Fruit fly (Drosophila melanogaster) whole organism, embryonic: Measurements from ENCODE around the gene Tusp.

ENCODE experiments used
- Abd-B ChIP-seq: fragments of 200-800 bp; sonication (Bioruptor generic); optimal IDR thresholded peaks from 2 replicates; lab custom pipeline; 2018; ENCODE audit warnings: missing biosample characterization, mild to moderate bottlenecking, missing genetic modification characterization, moderate library complexity
- Adf1 ChIP-seq: fragments of 200-800 bp; sonication (Bioruptor generic); IDR thresholded peaks from 2 replicates; pipeline ENCODE4 v1.3.6; 2022; ENCODE audit warnings: missing biosample characterization, missing genetic modification characterization
- Aef1 ChIP-seq: fragments of 200-800 bp; sonication (Bioruptor generic); IDR thresholded peaks from 3 replicates; pipeline ENCODE4 v1.3.6; 2022; ENCODE audit warnings: missing biosample characterization, missing genetic modification characterization
- BEAF-32 ChIP-seq: fragments of 200-800 bp; sonication (Bioruptor generic); optimal IDR thresholded peaks from 3 replicates; lab custom pipeline; 2017; ENCODE audit warnings: missing biosample characterization, missing genetic modification characterization, mild to moderate bottlenecking, moderate library complexity, missing genetic modification reagents
- CG10274 ChIP-seq: fragments of 200-800 bp; sonication (Bioruptor generic); optimal IDR thresholded peaks from 3 replicates; lab custom pipeline; 2017; ENCODE audit warnings: missing biosample characterization, mild to moderate bottlenecking, missing genetic modification characterization
- CG10543 ChIP-seq: fragments of 200-800 bp; sonication (Bioruptor generic); optimal IDR thresholded peaks from 3 replicates; lab custom pipeline; 2017; ENCODE audit warnings: missing biosample characterization, mild to moderate bottlenecking, missing genetic modification characterization, moderate library complexity
- CG11093 ChIP-seq: fragments of 200-800 bp; sonication (Bioruptor generic); IDR thresholded peaks from 3 replicates; pipeline ENCODE4 v1.3.6; 2022; ENCODE audit warnings: missing biosample characterization, missing genetic modification characterization
- CG11398 ChIP-seq: fragments of 200-800 bp; sonication (Bioruptor generic); optimal IDR thresholded peaks from 2 replicates; lab custom pipeline; 2016; ENCODE audit warnings: missing biosample characterization, missing genetic modification characterization
- CG11560 ChIP-seq: fragments of 200-800 bp; sonication (Bioruptor generic); IDR thresholded peaks from 3 replicates; pipeline ENCODE4 v1.3.6; 2022; ENCODE audit warnings: missing biosample characterization, missing genetic modification characterization
- CG15696 ChIP-seq: fragments of 200-800 bp; sonication (Bioruptor generic); optimal IDR thresholded peaks from 2 replicates; lab custom pipeline; 2019; ENCODE audit warnings: missing biosample characterization, mild to moderate bottlenecking, missing genetic modification characterization, moderate library complexity
- CG18262 ChIP-seq: fragments of 200-800 bp; optimal IDR thresholded peaks from 3 replicates; lab custom pipeline; 2019; ENCODE audit warnings: missing biosample characterization, mild to moderate bottlenecking, missing genetic modification characterization, moderate library complexity
- CG18764 ChIP-seq: fragments of 200-800 bp; sonication (Bioruptor generic); optimal IDR thresholded peaks from 3 replicates; lab custom pipeline; 2016; ENCODE audit warnings: missing biosample characterization, missing genetic modification characterization
- CG2889 ChIP-seq: fragments of 200-800 bp; sonication (Bioruptor generic); IDR thresholded peaks from 3 replicates; pipeline ENCODE4 v1.3.6; 2022; ENCODE audit warnings: missing biosample characterization, missing genetic modification characterization
- CG30020 ChIP-seq: fragments of 200-800 bp; optimal IDR thresholded peaks from 2 replicates; lab custom pipeline; 2019; ENCODE audit warnings: missing biosample characterization, mild to moderate bottlenecking, missing genetic modification characterization, moderate library complexity
- CG31224 ChIP-seq: fragments of 200-800 bp; sonication (Bioruptor generic); IDR thresholded peaks from 2 replicates; pipeline ENCODE4 v1.3.6; 2022; ENCODE audit warnings: missing biosample characterization, missing genetic modification characterization
- CG5245 ChIP-seq: fragments of 200-800 bp; sonication (Bioruptor generic); optimal IDR thresholded peaks from 3 replicates; lab custom pipeline; 2016; ENCODE audit warnings: missing biosample characterization, missing genetic modification characterization
- CG7271 ChIP-seq: fragments of 200-800 bp; sonication (Bioruptor generic); optimal IDR thresholded peaks from 2 replicates; lab custom pipeline; 2018; ENCODE audit warnings: missing biosample characterization, mild to moderate bottlenecking, missing genetic modification characterization, moderate library complexity
- CG7745 ChIP-seq: fragments of 200-800 bp; sonication (Bioruptor generic); optimal IDR thresholded peaks from 2 replicates; lab custom pipeline; 2018; ENCODE audit warnings: missing biosample characterization, mild to moderate bottlenecking, missing genetic modification characterization, moderate library complexity
- CkIIα-i1 ChIP-seq: fragments of 200-800 bp; sonication (Bioruptor generic); IDR thresholded peaks from 2 replicates; pipeline ENCODE4 v1.3.6; 2022; ENCODE audit warnings: missing biosample characterization, missing genetic modification characterization
- Doc2 ChIP-seq: fragments of 200-800 bp; sonication (Bioruptor generic); IDR thresholded peaks from 2 replicates; pipeline ENCODE4 v1.3.6; 2022; ENCODE audit warnings: missing biosample characterization, missing genetic modification characterization
- ERR ChIP-seq: fragments of 200-800 bp; sonication (Bioruptor generic); optimal IDR thresholded peaks from 2 replicates; lab custom pipeline; 2016; ENCODE audit warnings: missing biosample characterization, missing genetic modification characterization
- Fer2 ChIP-seq: fragments of 200-800 bp; sonication (Bioruptor generic); optimal IDR thresholded peaks from 2 replicates; lab custom pipeline; 2018; ENCODE audit warnings: missing biosample characterization, mild to moderate bottlenecking, missing genetic modification characterization, moderate library complexity
- Fer3 ChIP-seq: fragments of 200-800 bp; sonication (Bioruptor generic); optimal IDR thresholded peaks from 2 replicates; lab custom pipeline; 2018; ENCODE audit warnings: missing biosample characterization, mild to moderate bottlenecking, missing genetic modification characterization, moderate library complexity
- HLH3B ChIP-seq: fragments of 200-800 bp; sonication (Bioruptor generic); IDR thresholded peaks from 2 replicates; pipeline ENCODE4 v1.3.6; 2022; ENCODE audit warnings: missing biosample characterization, missing genetic modification characterization
- Hey ChIP-seq: fragments of 200-800 bp; sonication (Bioruptor generic); optimal IDR thresholded peaks from 3 replicates; lab custom pipeline; 2018; ENCODE audit warnings: missing biosample characterization, mild to moderate bottlenecking, missing genetic modification characterization
- Hr78 ChIP-seq, 2 experiments: fragments of 200-800 bp in 1 of 2; fragments of >200 bp in 1 of 2; sonication (Bioruptor generic) in 1 of 2; optimal IDR thresholded peaks; 2 replicates each; lab custom pipeline; 2017 to 2019; ENCODE audit warnings: missing biosample characterization in 2 of 2, missing genetic modification characterization in 2 of 2, mild to moderate bottlenecking in 1 of 2, moderate library complexity in 1 of 2
- Kr ChIP-seq: fragments of 200-800 bp; sonication (Bioruptor generic); optimal IDR thresholded peaks from 2 replicates; lab custom pipeline; 2017; ENCODE audit warnings: missing biosample characterization, mild to moderate bottlenecking, missing genetic modification characterization
- NC2β ChIP-seq: fragments of 200-800 bp; sonication (Bioruptor generic); optimal IDR thresholded peaks from 2 replicates; lab custom pipeline; 2016; ENCODE audit warnings: missing biosample characterization, missing genetic modification characterization
- NfI ChIP-seq: fragments of 200-800 bp; sonication (Bioruptor generic); optimal IDR thresholded peaks from 3 replicates; lab custom pipeline; 2018; ENCODE audit warnings: missing biosample characterization, mild to moderate bottlenecking, missing genetic modification characterization, moderate library complexity
- YL-1 ChIP-seq: fragments of 200-800 bp; sonication (Bioruptor generic); optimal IDR thresholded peaks from 3 replicates; lab custom pipeline; 2017; ENCODE audit warnings: missing biosample characterization, mild to moderate bottlenecking, missing genetic modification characterization
- ash1 ChIP-seq: fragments of 200-800 bp; sonication (Bioruptor generic); optimal IDR thresholded peaks from 2 replicates; lab custom pipeline; 2018; ENCODE audit warnings: missing biosample characterization, mild to moderate bottlenecking, missing genetic modification characterization
- az2 ChIP-seq: fragments of 200-800 bp; sonication (Bioruptor generic); optimal IDR thresholded peaks from 3 replicates; lab custom pipeline; 2016; ENCODE audit warnings: missing biosample characterization, missing genetic modification characterization
- dimm ChIP-seq: fragments of 200-800 bp; sonication (Bioruptor generic); IDR thresholded peaks from 2 replicates; pipeline ENCODE4 v1.3.6; 2022; ENCODE audit warnings: missing biosample characterization, missing genetic modification characterization
- dpn ChIP-seq, 2 experiments: fragments of 200-800 bp; sonication (Bioruptor generic); optimal IDR thresholded peaks; 3 replicates each; lab custom pipeline; 2016; ENCODE audit warnings: missing biosample characterization in 2 of 2, missing genetic modification characterization in 2 of 2
- fd3F ChIP-seq: fragments of 200-800 bp; sonication (Bioruptor generic); optimal IDR thresholded peaks from 2 replicates; lab custom pipeline; 2018; ENCODE audit warnings: missing biosample characterization, mild to moderate bottlenecking, missing genetic modification characterization, moderate library complexity
- fd96Cb ChIP-seq: fragments of 200-800 bp; sonication (Bioruptor generic); optimal IDR thresholded peaks from 2 replicates; lab custom pipeline; 2018; ENCODE audit warnings: missing biosample characterization, mild to moderate bottlenecking, missing genetic modification characterization, moderate library complexity
- fu2 ChIP-seq: fragments of 200-800 bp; sonication (Bioruptor generic); optimal IDR thresholded peaks from 2 replicates; lab custom pipeline; 2016; ENCODE audit warnings: missing biosample characterization, missing genetic modification characterization
- grn ChIP-seq: fragments of 200-800 bp; sonication (Bioruptor generic); optimal IDR thresholded peaks from 3 replicates; lab custom pipeline; 2017; ENCODE audit warnings: missing biosample characterization, missing genetic modification characterization
- kah ChIP-seq: fragments of 200-800 bp; sonication (Bioruptor generic); optimal IDR thresholded peaks from 2 replicates; lab custom pipeline; 2018; ENCODE audit warnings: missing biosample characterization, mild to moderate bottlenecking, missing genetic modification characterization
- oc ChIP-seq: fragments of 200-800 bp; sonication (Bioruptor generic); optimal IDR thresholded peaks from 2 replicates; lab custom pipeline; 2018; ENCODE audit warnings: missing biosample characterization, mild to moderate bottlenecking, missing genetic modification characterization, moderate library complexity
- peb ChIP-seq: fragments of 200-800 bp; sonication (Bioruptor generic); IDR thresholded peaks from 2 replicates; pipeline ENCODE4 v1.3.6; 2022; ENCODE audit warnings: missing biosample characterization, missing genetic modification characterization
- rib ChIP-seq: fragments of 200-800 bp; sonication (Bioruptor generic); IDR thresholded peaks from 2 replicates; pipeline ENCODE4 v1.3.6; 2022; ENCODE audit warnings: missing biosample characterization, missing genetic modification characterization
- scrt ChIP-seq: fragments of 200-800 bp; sonication (Bioruptor generic); optimal IDR thresholded peaks from 2 replicates; lab custom pipeline; 2018; ENCODE audit warnings: missing biosample characterization, mild to moderate bottlenecking, missing genetic modification characterization, moderate library complexity
- slbo ChIP-seq: fragments of 200-800 bp; sonication (Bioruptor generic); IDR thresholded peaks from 2 replicates; pipeline ENCODE4 v1.3.6; 2022; ENCODE audit warnings: missing biosample characterization, missing genetic modification characterization
- slou ChIP-seq: fragments of 200-800 bp; sonication (Bioruptor generic); optimal IDR thresholded peaks from 3 replicates; lab custom pipeline; 2016; ENCODE audit warnings: missing biosample characterization, missing genetic modification characterization
- slp2 ChIP-seq: fragments of 200-800 bp; sonication (Bioruptor generic); optimal IDR thresholded peaks from 2 replicates; lab custom pipeline; 2016; ENCODE audit warnings: missing biosample characterization, missing genetic modification characterization
- stc ChIP-seq: fragments of 200-800 bp; sonication (Bioruptor generic); IDR thresholded peaks from 2 replicates; pipeline ENCODE4 v1.3.6; 2022; ENCODE audit warnings: missing biosample characterization, missing genetic modification characterization
- trem ChIP-seq: fragments of 200-800 bp; optimal IDR thresholded peaks from 3 replicates; lab custom pipeline; 2019; ENCODE audit warnings: missing biosample characterization, mild to moderate bottlenecking, missing genetic modification characterization, moderate library complexity
- ttk ChIP-seq: fragments of 200-800 bp; sonication (Bioruptor generic); IDR thresholded peaks from 2 replicates; pipeline ENCODE4 v2.1.2; 2022; ENCODE audit warnings: missing biosample characterization, missing genetic modification characterization
- tup ChIP-seq: fragments of 200-800 bp; sonication (Bioruptor generic); optimal IDR thresholded peaks from 2 replicates; lab custom pipeline; 2016; ENCODE audit warnings: missing biosample characterization, mild to moderate bottlenecking, missing genetic modification characterization, moderate library complexity
- wor ChIP-seq: fragments of 200-800 bp; sonication (Bioruptor generic); IDR thresholded peaks from 2 replicates; pipeline ENCODE4 v1.3.6; 2022; ENCODE audit warnings: missing biosample characterization, missing genetic modification characterization
- yki ChIP-seq: fragments of >200 bp; optimal IDR thresholded peaks from 3 replicates; lab custom pipeline; 2018

The Tusp gene

DNA sequence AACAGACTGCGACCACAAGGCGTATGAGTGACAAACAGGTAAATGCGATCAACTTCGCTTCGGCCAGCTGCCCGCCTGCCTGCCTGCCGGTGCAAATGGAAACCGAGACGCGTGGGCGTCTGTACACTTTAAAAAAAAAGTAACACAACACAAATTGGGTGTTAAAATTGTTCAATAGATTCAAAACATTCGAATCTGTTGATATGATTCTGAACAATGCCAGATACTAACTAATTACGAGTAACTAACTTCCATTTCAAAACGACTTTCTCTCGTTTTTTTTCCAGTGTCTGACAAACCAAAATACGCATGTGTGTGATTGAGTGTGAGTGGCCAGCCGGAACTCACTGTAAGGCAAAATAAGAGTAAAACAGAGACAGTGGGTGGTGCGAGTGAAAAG, 38.0 kb upstream of the Tusp start (continued):
- TF ChIP-seq CG31224 (GFP tag; lab: Robert Waterston, UW) (peak; percentile 76), yki (no peak), NfI (peak; percentile 69), CG10274 (peak; percentile 79), CG18262 (tag; lab: Kevin White, UChicago) (peak; percentile 78), CG11398 (GFP tag; lab: Kevin White, UChicago) (peak; percentile 55), ERR (GFP tag; lab: Kevin White, UChicago) (peak; percentile 88), CG5245 (peak; percentile 70), CG18764 (GFP tag; lab: Kevin White, UChicago) (peak; percentile 80), CG10543 (GFP tag; lab: Kevin White, UChicago) (peak; percentile 79), CkIIα-i1 (GFP tag; lab: Robert Waterston, UW) (peak; percentile 68), Aef1 (GFP tag; lab: Robert Waterston, UW) (peak; percentile 90), ash1 (GFP tag; lab: Kevin White, UChicago) (peak; percentile 65), CG2889 (GFP tag; lab: Robert Waterston, UW) (peak; percentile 80; the same call in 2 of the 3 replicates), CG30020 (tag; lab: Kevin White, UChicago) (no peak), fd96Cb (tag; lab: Kevin White, UChicago) (peak; percentile 82), Hr78 (GFP tag; optimal IDR thresholded peaks at IDR 0.05; lab: Kevin White, UChicago) (peak in 1 of 2 experiments; percentile 68), fu2 (peak; percentile 75), CG7271 (tag; lab: Kevin White, UChicago) (peak; percentile 12), YL-1 (GFP tag; lab: Kevin White, UChicago) (no peak), BEAF-32 (GFP tag; lab: Kevin White, UChicago) (no peak), slp2 (GFP tag; lab: Kevin White, UChicago) (peak; percentile 56), dpn (GFP tag; optimal IDR thresholded peaks at IDR 0.05; lab: Kevin White, UChicago) (peak; percentile 84 to 91), Kr (GFP tag; lab: Kevin White, UChicago) (no peak), Adf1 (GFP tag; lab: Robert Waterston, UW) (peak; percentile 36; the same call in 1 of the 2 replicates), stc (GFP tag; lab: Robert Waterston, UW) (peak; percentile 82), Fer3 (tag; lab: Kevin White, UChicago) (peak; percentile 92), rib (GFP tag; lab: Robert Waterston, UW) (peak; percentile 87), CG11560 (tag; lab: Robert Waterston, UW) (no peak; the same call in 2 of the 3 replicates), Hey (no peak), tup (GFP tag; lab: Kevin White, UChicago) (peak; percentile 81), wor (GFP tag; lab: Robert Waterston, UW) (peak; percentile 75), Abd-B (GFP tag; lab: Kevin White, UChicago) (no peak), scrt (GFP tag; lab: Kevin White, UChicago) (peak; percentile 85), az2 (GFP tag; lab: Kevin White, UChicago) (peak; percentile 69), ttk (GFP tag; lab: Robert Waterston, UW) (peak; percentile 83), HLH3B (peak; percentile 92), grn (GFP tag; lab: Kevin White, UChicago) (peak; percentile 30), Fer2 (tag; lab: Kevin White, UChicago) (peak; percentile 76), CG15696 (tag; lab: Kevin White, UChicago) (peak; percentile 60), fd3F (GFP tag; lab: Kevin White, UChicago) (peak; percentile 72), peb (GFP tag; lab: Robert Waterston, UW) (peak; percentile 78), CG7745 (tag; lab: Kevin White, UChicago) (no peak), slbo (GFP tag; lab: Robert Waterston, UW) (peak; percentile 91), slou (peak; percentile 73), oc (no peak), dimm (peak; percentile 84), NC2β (peak; percentile 24), CG11093 (GFP tag; lab: Robert Waterston, UW) (peak; percentile 82), Doc2 (GFP tag; lab: Robert Waterston, UW) (peak; percentile 79), trem (peak; percentile 53), kah (GFP tag; lab: Kevin White, UChicago) (peak; percentile 81)
